Worm (Caenorhabditis elegans): ENCODE data around the gene hrg-7.

Gene hrg-7

DNA sequence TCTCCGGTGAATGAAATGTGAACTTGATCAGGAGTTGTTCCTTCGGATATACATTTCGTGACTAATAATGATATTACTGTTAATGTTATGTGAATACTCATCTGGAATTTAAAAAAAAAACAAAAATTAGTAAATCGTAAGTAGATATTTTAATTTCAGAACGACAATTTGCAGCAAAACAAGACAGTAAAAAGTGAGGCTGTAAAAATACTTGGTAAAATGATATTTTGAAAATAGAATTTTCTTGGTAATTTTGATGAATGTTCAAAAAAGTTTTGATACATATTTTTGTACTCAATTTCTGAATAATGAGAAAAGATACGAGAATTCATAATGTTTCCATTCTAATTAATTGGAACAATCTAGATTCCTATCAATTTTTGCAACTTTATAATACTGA, 17.8 kb downstream of the hrg-7 start, which contains the start of gene papl-1:
papl-1 (minus strand) TSS at position 101 of the 400 bp plus-strand sequence.
- TF ChIP-seq hmbx-1 (tag; optimal IDR thresholded peaks at IDR 0.05): no peak
- no peak for TF ChIP-seq F13C5.2 (tag; optimal IDR thresholded peaks at IDR 0.05)

DNA sequence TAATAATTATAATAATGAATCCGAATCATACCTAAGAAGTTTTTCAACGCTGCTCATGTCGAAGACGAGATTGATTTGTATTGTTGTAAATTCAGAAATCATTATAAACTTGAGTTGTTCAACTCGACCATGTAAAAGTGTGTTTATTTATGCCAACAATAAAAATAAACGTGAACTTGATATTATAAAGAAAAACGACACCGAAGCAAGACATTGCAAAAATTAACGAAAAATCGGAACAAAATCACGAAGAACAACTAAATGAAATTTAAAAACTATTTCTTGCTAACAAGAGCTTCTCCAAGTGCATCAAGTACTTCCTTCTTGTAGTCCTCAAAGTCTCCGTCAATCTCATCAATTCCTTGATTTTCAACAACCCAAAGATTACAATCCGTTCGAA, 19.1 kb downstream of the hrg-7 start, which contains the start of gene F18E2.15:
F18E2.15 (minus strand) TSS at position 101 of the 400 bp plus-strand sequence.
- TF ChIP-seq sea-1 (GFP tag; conservative IDR thresholded peaks at IDR 0.05) (no peak), tra-4 (tag; optimal IDR thresholded peaks at IDR 0.05) (no peak), B0310.2 (tag; optimal IDR thresholded peaks at IDR 0.05) (no peak), hmbx-1 (tag; optimal IDR thresholded peaks at IDR 0.05) (no peak), ets-7 (tag; optimal IDR thresholded peaks at IDR 0.05) (no peak), tbx-11 (GFP tag; IDR thresholded peaks at IDR 0.05) (no peak), hnd-1 (tag; optimal IDR thresholded peaks at IDR 0.05) (no peak), F13C5.2 (tag; optimal IDR thresholded peaks at IDR 0.05) (no peak), scrt-1 (GFP tag; IDR thresholded peaks at IDR 0.05) (no peak), aly-1 (tag; optimal IDR thresholded peaks at IDR 0.05) (no peak), hmg-4 (GFP tag; optimal IDR thresholded peaks at IDR 0.05) (no peak), tbx-37 (GFP tag; conservative IDR thresholded peaks at IDR 0.05) (no peak), flt-1 (GFP tag; IDR thresholded peaks at IDR 0.05) (no peak), ama-1 (optimal IDR thresholded peaks at IDR 0.05) (no peak), ceh-13 (GFP tag; optimal IDR thresholded peaks at IDR 0.05) (no peak), ceh-36 (tag; optimal IDR thresholded peaks at IDR 0.05) (no peak), pes-1 (GFP tag; IDR thresholded peaks at IDR 0.05) (no peak)

ce11 chrV:12763291-12763995, 21.6 kb downstream of the hrg-7 start, which contains the start of the genes abcf-1 and scc-3:
TSS of gene abcf-1 (minus strand) at chrV:12763375.
TSS of gene scc-3 (plus strand) at chrV:12763945.
- TF ChIP-seq aly-1 (tag; optimal IDR thresholded peaks at IDR 0.05) (no peak), F13C5.2 (tag; optimal IDR thresholded peaks at IDR 0.05) (peak; percentile 20)

DNA sequence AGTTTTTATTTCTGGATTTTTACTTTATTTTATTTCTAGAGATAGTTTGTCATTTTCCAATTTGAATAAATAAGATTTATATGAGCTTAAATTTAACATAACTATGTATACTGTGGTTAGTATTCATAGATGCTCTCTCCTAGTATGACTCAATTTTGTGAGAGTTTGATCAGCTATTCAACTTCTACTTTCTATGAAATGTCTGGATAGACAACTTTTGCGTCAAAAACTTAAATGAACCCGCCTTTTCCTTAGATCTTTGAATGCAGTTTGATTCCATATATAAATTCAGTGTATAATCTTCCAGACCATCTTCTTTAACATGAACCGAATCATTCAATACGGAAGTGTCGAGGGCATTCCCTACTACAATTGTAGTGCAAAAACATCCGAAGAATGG, 27.1 kb downstream of the hrg-7 start, which contains the start of gene srt-43:
srt-43 (plus strand) TSS at position 301 of the 400 bp plus-strand sequence.
- no peak for TF ChIP-seq ceh-36 (tag; optimal IDR thresholded peaks at IDR 0.05)
- TF ChIP-seq B0310.2 (tag; optimal IDR thresholded peaks at IDR 0.05): no peak
- no peak for TF ChIP-seq pes-1 (GFP tag; IDR thresholded peaks at IDR 0.05)
- TF ChIP-seq tra-4 (tag; optimal IDR thresholded peaks at IDR 0.05): no peak
- TF ChIP-seq ama-1 (optimal IDR thresholded peaks at IDR 0.05): no peak
- TF ChIP-seq ets-7 (tag; optimal IDR thresholded peaks at IDR 0.05): no peak
- no peak for TF ChIP-seq hmbx-1 (tag; optimal IDR thresholded peaks at IDR 0.05)
- no peak for TF ChIP-seq hmg-4 (GFP tag; optimal IDR thresholded peaks at IDR 0.05)
- no peak for TF ChIP-seq ceh-13 (GFP tag; optimal IDR thresholded peaks at IDR 0.05)
- TF ChIP-seq aly-1 (tag; optimal IDR thresholded peaks at IDR 0.05): no peak
- TF ChIP-seq flt-1 (GFP tag; IDR thresholded peaks at IDR 0.05): no peak
- TF ChIP-seq tbx-37 (GFP tag; conservative IDR thresholded peaks at IDR 0.05): no peak
- no peak for TF ChIP-seq hnd-1 (tag; optimal IDR thresholded peaks at IDR 0.05)
- no peak for TF ChIP-seq sea-1 (GFP tag; conservative IDR thresholded peaks at IDR 0.05)

DNA sequence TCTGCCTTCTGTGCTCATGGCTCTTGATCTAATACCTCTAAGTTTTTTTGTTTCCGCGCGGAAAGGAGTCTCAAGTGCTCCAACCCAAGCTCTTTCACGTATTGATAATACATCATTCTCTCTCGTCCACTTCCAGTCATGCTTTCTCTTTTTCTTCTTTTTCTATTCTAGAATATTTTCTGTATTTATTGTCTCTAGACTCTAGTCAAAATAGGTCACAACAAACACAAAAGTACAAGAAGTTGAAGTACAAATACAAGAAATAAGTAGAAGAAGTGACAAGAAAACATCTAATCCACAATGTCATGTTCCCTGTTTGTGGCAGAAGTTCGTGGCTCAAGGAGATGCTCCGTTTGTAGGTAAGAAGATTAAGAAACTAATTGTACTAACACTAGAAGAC, 31.4 kb downstream of the hrg-7 start, which contains the start of gene ZC455.1:
ZC455.1 (plus strand) TSS at position 301 of the 400 bp plus-strand sequence.
- no peak for TF ChIP-seq sea-1 (GFP tag; conservative IDR thresholded peaks at IDR 0.05)
- no peak for TF ChIP-seq tra-4 (tag; optimal IDR thresholded peaks at IDR 0.05)
- no peak for TF ChIP-seq flt-1 (GFP tag; IDR thresholded peaks at IDR 0.05)
- no peak for TF ChIP-seq pes-1 (GFP tag; IDR thresholded peaks at IDR 0.05)
- TF ChIP-seq tbx-37 (GFP tag; conservative IDR thresholded peaks at IDR 0.05): no peak
- TF ChIP-seq aly-1 (tag; optimal IDR thresholded peaks at IDR 0.05): no peak
- no peak for TF ChIP-seq ama-1 (optimal IDR thresholded peaks at IDR 0.05)
- TF ChIP-seq F13C5.2 (tag; optimal IDR thresholded peaks at IDR 0.05): no peak
- no peak for TF ChIP-seq ceh-36 (tag; optimal IDR thresholded peaks at IDR 0.05)

ce11 chrV:12773852-12774251, 32.0 kb downstream of the hrg-7 start:
- TF ChIP-seq B0310.2 (tag; optimal IDR thresholded peaks at IDR 0.05): no peak
- no peak for TF ChIP-seq sea-1 (GFP tag; conservative IDR thresholded peaks at IDR 0.05)
- no peak for TF ChIP-seq ceh-36 (tag; optimal IDR thresholded peaks at IDR 0.05)
- TF ChIP-seq ceh-13 (GFP tag; optimal IDR thresholded peaks at IDR 0.05): no peak
- no peak for TF ChIP-seq tbx-11 (GFP tag; IDR thresholded peaks at IDR 0.05)
- TF ChIP-seq F13C5.2 (tag; optimal IDR thresholded peaks at IDR 0.05): no peak
- TF ChIP-seq ets-7 (tag; optimal IDR thresholded peaks at IDR 0.05): no peak
- TF ChIP-seq flt-1 (GFP tag; IDR thresholded peaks at IDR 0.05): no peak
- TF ChIP-seq pes-1 (GFP tag; IDR thresholded peaks at IDR 0.05): no peak
- TF ChIP-seq hmg-4 (GFP tag; optimal IDR thresholded peaks at IDR 0.05): no peak
- TF ChIP-seq ama-1 (optimal IDR thresholded peaks at IDR 0.05): no peak
- no peak for TF ChIP-seq aly-1 (tag; optimal IDR thresholded peaks at IDR 0.05)
- no peak for TF ChIP-seq tbx-37 (GFP tag; conservative IDR thresholded peaks at IDR 0.05)
- no peak for TF ChIP-seq hnd-1 (tag; optimal IDR thresholded peaks at IDR 0.05)
- no peak for TF ChIP-seq hmbx-1 (tag; optimal IDR thresholded peaks at IDR 0.05)
- no peak for TF ChIP-seq scrt-1 (GFP tag; IDR thresholded peaks at IDR 0.05)
- TF ChIP-seq tra-4 (tag; optimal IDR thresholded peaks at IDR 0.05): no peak

DNA sequence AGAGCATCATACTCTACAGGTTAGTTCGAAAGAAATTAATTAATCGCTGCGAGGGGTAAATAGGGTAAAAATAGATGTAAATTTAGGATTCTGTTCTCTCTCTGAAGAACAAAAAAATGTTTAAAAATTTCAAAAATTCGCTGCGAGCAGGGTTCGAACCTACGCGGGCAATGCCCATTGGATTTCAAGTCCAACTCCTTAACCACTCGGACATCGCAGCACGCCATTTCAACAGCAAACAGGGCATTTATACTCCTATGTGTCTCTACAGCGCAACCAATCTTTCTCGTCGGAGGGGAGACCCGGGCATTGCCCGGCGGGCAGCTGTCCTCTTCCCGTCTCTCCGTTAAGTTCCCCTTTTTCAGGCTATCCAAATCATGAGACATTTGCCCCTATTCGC, 38.4 kb downstream of the hrg-7 start:
- no peak for TF ChIP-seq ama-1 (optimal IDR thresholded peaks at IDR 0.05)
- peak; percentile 98 for TF ChIP-seq sea-1 (GFP tag; conservative IDR thresholded peaks at IDR 0.05)
- peak; percentile 88 for TF ChIP-seq F13C5.2 (tag; optimal IDR thresholded peaks at IDR 0.05)
- TF ChIP-seq tbx-11 (GFP tag; IDR thresholded peaks at IDR 0.05): peak; percentile 95
- peak; percentile 97 for TF ChIP-seq flt-1 (GFP tag; IDR thresholded peaks at IDR 0.05)
- peak; percentile 90 for TF ChIP-seq B0310.2 (tag; optimal IDR thresholded peaks at IDR 0.05)
- peak; percentile 93 for TF ChIP-seq ceh-36 (tag; optimal IDR thresholded peaks at IDR 0.05)
- TF ChIP-seq tbx-37 (GFP tag; conservative IDR thresholded peaks at IDR 0.05): peak; percentile 94
- peak; percentile 98 for TF ChIP-seq scrt-1 (GFP tag; IDR thresholded peaks at IDR 0.05)
- TF ChIP-seq aly-1 (tag; optimal IDR thresholded peaks at IDR 0.05): peak; percentile 90
- peak; percentile 80 for TF ChIP-seq hmbx-1 (tag; optimal IDR thresholded peaks at IDR 0.05)
- TF ChIP-seq tra-4 (tag; optimal IDR thresholded peaks at IDR 0.05): peak; percentile 74
- TF ChIP-seq hnd-1 (tag; optimal IDR thresholded peaks at IDR 0.05): peak; percentile 88
- TF ChIP-seq ets-7 (tag; optimal IDR thresholded peaks at IDR 0.05): peak; percentile 77
- peak; percentile 97 for TF ChIP-seq pes-1 (GFP tag; IDR thresholded peaks at IDR 0.05)
- TF ChIP-seq ceh-13 (GFP tag; optimal IDR thresholded peaks at IDR 0.05): peak; percentile 85
- TF ChIP-seq hmg-4 (GFP tag; optimal IDR thresholded peaks at IDR 0.05): peak; percentile 94
